Worm (Caenorhabditis elegans) whole organism, young adult: ENCODE data around the gene Y37D8A.25.
A peak's percentile ranks its signal among the peaks of the same experiment; 100 is the strongest.

Experiments
- B0019.2 ChIP-seq: fragments of 200-800 bp; sonication (Bioruptor generic); conservative IDR thresholded peaks from 2 replicates; pipeline ENCODE4 v1.3.6; 2022; ENCODE audit warnings: missing genetic modification reagents, missing genetic modification characterization, missing compliant biosample characterization
- B0336.3 ChIP-seq: fragments of 200-800 bp; sonication (Bioruptor generic); IDR thresholded peaks from 2 replicates; pipeline ENCODE4 v1.3.6; 2022; ENCODE audit warnings: missing genetic modification characterization, missing compliant biosample characterization
- F39B2.1 ChIP-seq: fragments of 200-800 bp; sonication (Bioruptor generic); IDR thresholded peaks from 2 replicates; pipeline ENCODE4 v1.3.6; 2022; ENCODE audit warnings: missing genetic modification reagents, missing genetic modification characterization, missing compliant biosample characterization
- F52B5.7 ChIP-seq: sonication (generic microtip); optimal IDR thresholded peaks from 2 replicates; lab custom pipeline; 2016; ENCODE audit warnings: mild to moderate bottlenecking, missing genetic modification characterization, missing compliant biosample characterization
- F57A8.1 ChIP-seq: fragments of 200-800 bp; sonication (Bioruptor generic); optimal IDR thresholded peaks from 2 replicates; lab custom pipeline; 2018; ENCODE audit warnings: mild to moderate bottlenecking, missing genetic modification characterization, moderate library complexity, missing compliant biosample characterization
- T26A5.8 ChIP-seq: sonication (generic microtip); optimal IDR thresholded peaks from 2 replicates; lab custom pipeline; 2016; ENCODE audit warnings: missing genetic modification characterization, missing compliant biosample characterization
- Y67H2A.10 ChIP-seq: fragments of 200-800 bp; sonication (Bioruptor generic); conservative IDR thresholded peaks from 2 replicates; pipeline ENCODE4 v1.3.6; 2022; ENCODE audit warnings: missing genetic modification reagents, missing genetic modification characterization, missing compliant biosample characterization
- Y79H2A.3 ChIP-seq: fragments of 200-800 bp; sonication (Bioruptor generic); conservative IDR thresholded peaks from 2 replicates; pipeline ENCODE4 v1.3.6; 2022; ENCODE audit warnings: missing genetic modification reagents, missing genetic modification characterization, missing compliant biosample characterization
- athp-1 ChIP-seq: sonication (generic microtip); optimal IDR thresholded peaks from 2 replicates; lab custom pipeline; 2017; ENCODE audit warnings: mild to moderate bottlenecking, missing genetic modification characterization, missing compliant biosample characterization
- ccch-3 ChIP-seq: fragments of 200-800 bp; sonication (Bioruptor generic); optimal IDR thresholded peaks from 2 replicates; lab custom pipeline; 2018; ENCODE audit warnings: mild to moderate bottlenecking, missing genetic modification characterization, missing compliant biosample characterization
- ceh-79 ChIP-seq: sonication (generic microtip); optimal IDR thresholded peaks from 2 replicates; lab custom pipeline; 2017; ENCODE audit warnings: mild to moderate bottlenecking, missing genetic modification characterization, missing compliant biosample characterization
- dpff-1 ChIP-seq: sonication (generic microtip); optimal IDR thresholded peaks from 2 replicates; lab custom pipeline; 2017; ENCODE audit warnings: mild to moderate bottlenecking, missing genetic modification characterization, missing compliant biosample characterization
- dpl-1 ChIP-seq: fragments of 150-350 bp; optimal IDR thresholded peaks from 2 replicates; lab custom pipeline; 2014; ENCODE audit warnings: missing biosample characterization, missing genetic modification reagents, missing genetic modification characterization
- efl-1 ChIP-seq: fragments of 150-350 bp; optimal IDR thresholded peaks from 2 replicates; lab custom pipeline; 2014; ENCODE audit warnings: missing biosample characterization, missing genetic modification reagents, missing genetic modification characterization
- ets-4 ChIP-seq: fragments of 200-800 bp; sonication (Bioruptor generic); optimal IDR thresholded peaks from 2 replicates; lab custom pipeline; 2018; ENCODE audit warnings: mild to moderate bottlenecking, missing genetic modification characterization, missing compliant biosample characterization
- gei-17 ChIP-seq: fragments of 200-800 bp; sonication (Bioruptor generic); optimal IDR thresholded peaks from 2 replicates; lab custom pipeline; 2018; ENCODE audit warnings: mild to moderate bottlenecking, missing genetic modification characterization, missing compliant biosample characterization
- lin-26 ChIP-seq: fragments of 200-800 bp; sonication (Bioruptor generic); IDR thresholded peaks from 2 replicates; pipeline ENCODE4 v1.3.6; 2022; ENCODE audit warnings: missing genetic modification reagents, missing genetic modification characterization, missing compliant biosample characterization
- lin-40 ChIP-seq: sonication (generic microtip); optimal IDR thresholded peaks from 2 replicates; lab custom pipeline; 2016; ENCODE audit warnings: missing genetic modification characterization, mild to moderate bottlenecking, missing compliant biosample characterization, missing genotype, missing genetic modification reagents
- lsl-1 ChIP-seq: fragments of 200-800 bp; sonication (Bioruptor generic); optimal IDR thresholded peaks from 2 replicates; lab custom pipeline; 2018; ENCODE audit warnings: mild to moderate bottlenecking, missing genetic modification characterization, moderate library complexity, missing compliant biosample characterization
- mel-28 ChIP-seq: sonication (generic microtip); optimal IDR thresholded peaks from 2 replicates; lab custom pipeline; 2016; ENCODE audit warnings: borderline replicate concordance, mild to moderate bottlenecking, missing genetic modification characterization, missing compliant biosample characterization
- mes-4 ChIP-seq: sonication (generic microtip); optimal IDR thresholded peaks from 2 replicates; lab custom pipeline; 2016; ENCODE audit warnings: missing genotype, missing genetic modification characterization, missing compliant biosample characterization
- nfya-1 ChIP-seq: sonication (generic microtip); optimal IDR thresholded peaks from 2 replicates; lab custom pipeline; 2017; ENCODE audit warnings: antibody characterized with exemption, missing compliant biosample characterization, missing genetic modification characterization, borderline replicate concordance; ENCODE audit not compliant: insufficient read depth
- nhr-80 ChIP-seq: sonication (generic microtip); optimal IDR thresholded peaks from 2 replicates; lab custom pipeline; 2016; ENCODE audit warnings: missing genetic modification characterization, missing compliant biosample characterization
- nhr-90 ChIP-seq: sonication (generic microtip); optimal IDR thresholded peaks from 2 replicates; lab custom pipeline; 2016; ENCODE audit warnings: missing genotype, mild to moderate bottlenecking, missing genetic modification characterization, missing compliant biosample characterization
- pbrm-1 ChIP-seq: fragments of 200-800 bp; sonication (Bioruptor generic); IDR thresholded peaks from 2 replicates; pipeline ENCODE4 v1.3.6; 2022; ENCODE audit warnings: missing genetic modification reagents, missing genetic modification characterization, missing compliant biosample characterization
- repo-1 ChIP-seq: sonication (generic microtip); optimal IDR thresholded peaks from 2 replicates; lab custom pipeline; 2017; ENCODE audit warnings: mild to moderate bottlenecking, missing genetic modification characterization, missing compliant biosample characterization
- snpc-1.1 ChIP-seq: sonication (generic microtip); optimal IDR thresholded peaks from 2 replicates; lab custom pipeline; 2017; ENCODE audit warnings: missing genetic modification characterization, mild to moderate bottlenecking, missing compliant biosample characterization, antibody characterized with exemption, moderate library complexity, missing genotype, missing genetic modification reagents; ENCODE audit not compliant: insufficient read depth
- sptf-2 ChIP-seq: fragments of 200-800 bp; sonication (Bioruptor generic); optimal IDR thresholded peaks from 2 replicates; lab custom pipeline; 2018; ENCODE audit warnings: mild to moderate bottlenecking, missing genetic modification characterization, missing compliant biosample characterization
- tbx-9 ChIP-seq: sonication (generic microtip); optimal IDR thresholded peaks from 2 replicates; lab custom pipeline; 2016; ENCODE audit warnings: borderline replicate concordance, missing genetic modification characterization, inconsistent platforms, missing compliant biosample characterization
- zfh-2 ChIP-seq: fragments of 200-800 bp; sonication (Bioruptor generic); conservative IDR thresholded peaks from 2 replicates; pipeline ENCODE4 v1.3.6; 2022; ENCODE audit warnings: missing genetic modification reagents, missing genetic modification characterization, missing compliant biosample characterization
- zim-3 ChIP-seq: sonication (generic microtip); optimal IDR thresholded peaks from 2 replicates; lab custom pipeline; 2017; ENCODE audit warnings: mild to moderate bottlenecking, missing genetic modification characterization, moderate library complexity, missing compliant biosample characterization
- ztf-25 ChIP-seq: fragments of 200-800 bp; sonication (Bioruptor generic); IDR thresholded peaks from 2 replicates; pipeline ENCODE4 v1.3.6; 2022; ENCODE audit warnings: missing genetic modification reagents, missing genetic modification characterization, missing compliant biosample characterization
- ztf-3 ChIP-seq: fragments of 200-800 bp; sonication (Bioruptor generic); optimal IDR thresholded peaks from 2 replicates; lab custom pipeline; 2018; ENCODE audit warnings: mild to moderate bottlenecking, missing genetic modification characterization, missing compliant biosample characterization
- ztf-6 ChIP-seq: fragments of 200-800 bp; sonication (Bioruptor generic); IDR thresholded peaks from 2 replicates; pipeline ENCODE4 v1.3.6; 2022; ENCODE audit warnings: missing genetic modification reagents, missing genetic modification characterization, missing compliant biosample characterization

The Y37D8A.25 gene

DNA sequence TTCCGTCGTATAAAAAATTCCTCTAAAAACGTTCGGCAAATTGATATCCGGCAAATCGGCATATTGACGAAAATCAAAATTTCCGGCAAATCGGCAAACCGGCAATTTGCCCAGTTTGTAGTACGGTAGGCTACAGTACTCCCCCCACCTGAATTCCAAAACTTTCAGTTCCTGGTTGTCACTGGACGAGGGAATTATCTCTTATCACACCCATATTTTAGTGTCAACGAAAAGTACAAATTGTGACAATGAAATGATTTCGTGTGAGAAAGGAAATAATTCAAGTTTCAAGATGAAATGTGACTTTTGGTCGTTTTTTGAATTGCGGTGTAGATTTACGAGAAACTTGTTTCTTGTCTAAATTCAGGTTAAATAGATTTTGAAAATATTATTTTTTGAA lies 13.0 kb upstream of the Y37D8A.25 start:
- TF ChIP-seq nhr-80 (tag; lab: Kevin White, UChicago) (peak; percentile 43), gei-17 (no peak)

ce11 chrIII:12831696-12832095 lies 11.6 kb upstream of the Y37D8A.25 start:
- TF ChIP-seq snpc-1.1 (tag; lab: Kevin White, UChicago) (no peak), nhr-90 (tag; lab: Kevin White, UChicago) (no peak), lsl-1 (GFP tag; lab: Kevin White, UChicago) (no peak), nhr-80 (tag; lab: Kevin White, UChicago) (no peak), F39B2.1 (no peak), F57A8.1 (GFP tag; lab: Kevin White, UChicago) (no peak), tbx-9 (tag; lab: Kevin White, UChicago) (no peak)

ce11 chrIII:12829068-12829467 lies 9.0 kb upstream of the Y37D8A.25 start, which contains the start of gene Y37D8A.3:
Gene Y37D8A.3 (plus strand): TSS chrIII:12829368.
- TF ChIP-seq lin-26 (no peak), mel-28 (tag; lab: Kevin White, UChicago) (no peak), lsl-1 (GFP tag; lab: Kevin White, UChicago) (no peak), ceh-79 (tag; lab: Kevin White, UChicago) (no peak), ztf-6 (GFP tag; lab: Robert Waterston, UW) (no peak), pbrm-1 (GFP tag; lab: Robert Waterston, UW) (no peak), nfya-1 (no peak), lin-40 (tag; lab: Kevin White, UChicago) (no peak), sptf-2 (GFP tag; lab: Kevin White, UChicago) (no peak), tbx-9 (tag; lab: Kevin White, UChicago) (no peak), dpff-1 (tag; lab: Kevin White, UChicago) (no peak)

DNA sequence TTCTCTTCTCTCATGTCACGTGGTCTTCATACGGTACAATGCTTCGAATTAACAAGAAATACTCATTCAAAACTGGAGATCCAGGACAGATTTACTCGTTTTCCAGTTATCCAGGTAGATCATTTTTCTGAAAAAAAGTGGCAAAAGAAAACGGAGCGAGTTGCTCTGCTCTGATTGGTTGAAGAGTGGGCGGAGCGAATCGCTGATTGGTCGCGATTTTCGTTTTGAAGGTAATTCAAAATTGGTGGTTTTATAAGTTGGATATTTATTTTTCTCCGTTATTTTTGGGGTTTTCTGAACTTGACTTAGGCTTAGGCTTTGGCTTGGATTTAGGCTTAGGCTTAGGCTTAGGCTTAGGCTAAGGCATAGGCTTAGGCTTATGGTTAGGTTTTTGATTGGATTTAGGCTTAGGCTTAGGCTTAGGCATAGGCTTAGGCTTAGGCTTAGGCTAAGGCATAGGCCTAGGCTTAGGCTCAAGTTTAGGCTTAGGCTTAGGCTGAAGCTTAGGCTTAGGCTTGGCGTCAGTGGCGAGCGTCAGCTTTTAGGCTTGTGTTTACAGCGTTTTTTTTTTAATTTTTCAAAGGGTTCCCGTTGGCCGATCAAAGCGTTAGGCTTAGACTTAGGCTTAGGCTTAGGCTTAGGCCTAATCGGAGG lies 2.7 kb upstream of the Y37D8A.25 start:
- TF ChIP-seq B0336.3 (GFP tag; lab: Robert Waterston, UW) (no peak), mes-4 (tag; lab: Kevin White, UChicago) (no peak), F52B5.7 (tag; lab: Kevin White, UChicago) (no peak), dpl-1 (GFP tag; lab: Kevin White, UChicago) (no peak), athp-1 (tag; lab: Kevin White, UChicago) (no peak), Y67H2A.10 (no peak), repo-1 (tag; lab: Kevin White, UChicago) (no peak), zfh-2 (GFP tag; lab: Robert Waterston, UW) (no peak), F57A8.1 (GFP tag; lab: Kevin White, UChicago) (no peak), ets-4 (GFP tag; lab: Kevin White, UChicago) (no peak), ztf-6 (GFP tag; lab: Robert Waterston, UW) (no peak), ztf-3 (no peak), zim-3 (tag; lab: Kevin White, UChicago) (no peak), ztf-25 (GFP tag; lab: Robert Waterston, UW) (no peak), B0019.2 (GFP tag; lab: Robert Waterston, UW) (no peak), efl-1 (GFP tag; lab: Kevin White, UChicago) (no peak), gei-17 (no peak), Y79H2A.3 (GFP tag; lab: Robert Waterston, UW) (no peak), ccch-3 (GFP tag; lab: Kevin White, UChicago) (no peak), T26A5.8 (tag; lab: Kevin White, UChicago) (no peak)
